Worm (Caenorhabditis elegans) whole organism, mixed stage, embryonic: ENCODE results near the gene C35D10.17.

Experiments
- M03D4.4 ChIP-seq: sonication (generic microtip); optimal IDR thresholded peaks from 2 replicates; lab custom pipeline; 2017; ENCODE audit warnings: mild to moderate bottlenecking, missing genetic modification characterization, missing compliant biosample characterization
- bed-3 ChIP-seq: fragments of 200-800 bp; sonication (Bioruptor generic); optimal IDR thresholded peaks from 3 replicates; lab custom pipeline; 2018; ENCODE audit warnings: mild to moderate bottlenecking, missing genetic modification characterization, moderate library complexity, missing compliant biosample characterization
- blmp-1 ChIP-seq: fragments of 150-350 bp; optimal IDR thresholded peaks from 2 replicates; lab custom pipeline; 2014; ENCODE audit warnings: missing biosample characterization, missing genetic modification characterization
- ceh-39 ChIP-seq: fragments of 150-350 bp; optimal IDR thresholded peaks from 2 replicates; lab custom pipeline; 2014; ENCODE audit warnings: missing biosample characterization, missing genetic modification characterization
- ceh-43 ChIP-seq: fragments of 200-800 bp; sonication (Bioruptor generic); optimal IDR thresholded peaks from 2 replicates; lab custom pipeline; 2018; ENCODE audit warnings: mild to moderate bottlenecking, missing genetic modification characterization, moderate library complexity, missing compliant biosample characterization
- ceh-83 ChIP-seq: fragments of 200-800 bp; sonication (Bioruptor generic); optimal IDR thresholded peaks from 2 replicates; lab custom pipeline; 2018; ENCODE audit warnings: mild to moderate bottlenecking, missing genetic modification characterization, missing compliant biosample characterization
- ces-1 ChIP-seq: fragments of 150-350 bp; optimal IDR thresholded peaks from 2 replicates; lab custom pipeline; 2014; ENCODE audit warnings: missing biosample characterization, missing genetic modification reagents, missing genetic modification characterization
- elt-1 ChIP-seq: sonication (generic microtip); optimal IDR thresholded peaks from 2 replicates; lab custom pipeline; 2017; ENCODE audit warnings: missing genetic modification characterization, mild to moderate bottlenecking, missing compliant biosample characterization, antibody characterized with exemption, moderate library complexity, borderline replicate concordance; ENCODE audit not compliant: insufficient read depth
- elt-3 ChIP-seq: fragments of 150-350 bp; optimal IDR thresholded peaks from 2 replicates; lab custom pipeline; 2014; ENCODE audit warnings: missing biosample characterization, missing genetic modification characterization
- flh-1 ChIP-seq: fragments of 200-800 bp; sonication (Bioruptor generic); optimal IDR thresholded peaks from 2 replicates; lab custom pipeline; 2018; ENCODE audit warnings: mild to moderate bottlenecking, missing genetic modification characterization, moderate library complexity, missing compliant biosample characterization
- ham-2 ChIP-seq: fragments of 200-800 bp; sonication (Bioruptor generic); optimal IDR thresholded peaks from 2 replicates; lab custom pipeline; 2018; ENCODE audit warnings: mild to moderate bottlenecking, missing genetic modification characterization, missing compliant biosample characterization
- lin-32 ChIP-seq: fragments of 200-800 bp; sonication (Bioruptor generic); optimal IDR thresholded peaks from 2 replicates; lab custom pipeline; 2018; ENCODE audit warnings: mild to moderate bottlenecking, missing genetic modification characterization, missing compliant biosample characterization
- lsy-2 ChIP-seq: fragments of 150-350 bp; optimal IDR thresholded peaks from 2 replicates; lab custom pipeline; 2014; ENCODE audit warnings: missing biosample characterization, missing genetic modification characterization
- mab-5 ChIP-seq: fragments of 150-350 bp; optimal IDR thresholded peaks from 2 replicates; lab custom pipeline; 2014; ENCODE audit warnings: missing biosample characterization, missing genetic modification characterization
- mep-1 ChIP-seq: fragments of 150-350 bp; optimal IDR thresholded peaks from 2 replicates; lab custom pipeline; 2017; ENCODE audit warnings: missing biosample characterization, missing genetic modification reagents, missing genetic modification characterization, inconsistent platforms
- mls-2 ChIP-seq: sonication (generic microtip); optimal IDR thresholded peaks from 2 replicates; lab custom pipeline; 2016; ENCODE audit warnings: mild to moderate bottlenecking, missing genetic modification characterization, moderate library complexity, missing compliant biosample characterization
- nhr-12 ChIP-seq: fragments of 150-350 bp; optimal IDR thresholded peaks from 2 replicates; lab custom pipeline; 2014; ENCODE audit warnings: missing biosample characterization, missing genetic modification characterization
- nhr-2 ChIP-seq: fragments of 150-350 bp; optimal IDR thresholded peaks from 2 replicates; lab custom pipeline; 2014; ENCODE audit warnings: missing biosample characterization, missing genetic modification characterization
- nhr-28 ChIP-seq: fragments of 150-350 bp; optimal IDR thresholded peaks from 2 replicates; lab custom pipeline; 2014; ENCODE audit warnings: missing biosample characterization, missing genetic modification characterization
- nhr-76 ChIP-seq: sonication (generic microtip); optimal IDR thresholded peaks from 2 replicates; lab custom pipeline; 2017; ENCODE audit warnings: missing biosample characterization, missing genetic modification characterization
- pha-4 ChIP-seq: fragments of 150-350 bp; optimal IDR thresholded peaks from 2 replicates; lab custom pipeline; 2018; ENCODE audit warnings: missing biosample characterization, missing genetic modification reagents, missing genetic modification characterization
- sem-2 ChIP-seq: fragments of 200-800 bp; sonication (Bioruptor generic); optimal IDR thresholded peaks from 2 replicates; lab custom pipeline; 2018; ENCODE audit warnings: mild to moderate bottlenecking, missing genetic modification characterization, missing compliant biosample characterization
- snpc-4 ChIP-seq: fragments of 150-350 bp; optimal IDR thresholded peaks from 2 replicates; lab custom pipeline; 2014; ENCODE audit warnings: missing biosample characterization, missing genetic modification characterization
- sptf-1 ChIP-seq: sonication (generic microtip); optimal IDR thresholded peaks from 2 replicates; lab custom pipeline; 2017; ENCODE audit warnings: mild to moderate bottlenecking, missing genetic modification characterization, moderate library complexity, missing compliant biosample characterization
- tbx-8 ChIP-seq: fragments of 200-800 bp; sonication (Bioruptor generic); optimal IDR thresholded peaks from 2 replicates; lab custom pipeline; 2018; ENCODE audit warnings: mild to moderate bottlenecking, missing genetic modification characterization, moderate library complexity, missing compliant biosample characterization
- unc-120 ChIP-seq: sonication (generic microtip); optimal IDR thresholded peaks from 2 replicates; lab custom pipeline; 2017; ENCODE audit warnings: missing genetic modification characterization, missing compliant biosample characterization; ENCODE audit not compliant: poor library complexity, severe bottlenecking
- unc-62 ChIP-seq: fragments of 150-350 bp; optimal IDR thresholded peaks from 2 replicates; lab custom pipeline; 2014; ENCODE audit warnings: missing biosample characterization, missing genetic modification reagents, missing genetic modification characterization
- zip-8 ChIP-seq: fragments of 150-350 bp; optimal IDR thresholded peaks from 2 replicates; lab custom pipeline; 2014; ENCODE audit warnings: missing biosample characterization, missing genetic modification characterization
- ztf-11 ChIP-seq: fragments of 150-350 bp; optimal IDR thresholded peaks from 2 replicates; lab custom pipeline; 2014; ENCODE audit warnings: missing biosample characterization, missing genetic modification characterization

The C35D10.17 gene

DNA sequence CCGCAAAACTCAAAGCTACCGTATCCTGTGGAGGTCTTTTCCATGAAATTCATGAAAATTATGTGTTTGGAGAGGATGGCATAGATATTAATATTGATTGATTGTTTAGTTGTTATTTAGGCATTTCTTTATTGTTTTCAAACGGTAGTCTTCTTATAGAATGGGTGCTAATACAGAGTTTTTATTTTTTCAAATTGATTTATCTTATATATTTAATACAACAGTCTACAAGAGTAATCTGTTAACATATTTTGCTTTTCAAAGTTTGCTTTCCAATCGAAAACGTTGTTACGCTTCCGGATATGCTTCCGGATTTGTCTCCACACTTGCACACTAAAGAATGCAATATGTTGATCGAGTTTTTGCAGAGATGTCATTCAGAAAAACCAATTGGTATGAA lies at the start of gene C35D10.17:
TSS of gene C35D10.17 (plus strand) at position 301 of the 400 bp plus-strand sequence.
- no peak for TF ChIP-seq snpc-4
- TF ChIP-seq mep-1 (tag; lab: Kevin White, UChicago): no peak
- TF ChIP-seq unc-62: no peak
- TF ChIP-seq sptf-1 (tag; lab: Kevin White, UChicago): no peak
- no peak for TF ChIP-seq bed-3 (GFP tag; lab: Kevin White, UChicago)
- TF ChIP-seq M03D4.4 (tag; lab: Kevin White, UChicago): no peak
- TF ChIP-seq blmp-1 (tag; lab: Kevin White, UChicago): no peak
- no peak for TF ChIP-seq ces-1 (GFP tag; lab: Kevin White, UChicago)
- no peak for TF ChIP-seq elt-3 (tag; lab: Kevin White, UChicago)
- TF ChIP-seq lin-32 (GFP tag; lab: Kevin White, UChicago): no peak
- TF ChIP-seq ham-2 (GFP tag; lab: Kevin White, UChicago): no peak
- no peak for TF ChIP-seq unc-120 (tag; lab: Kevin White, UChicago)
- TF ChIP-seq flh-1 (GFP tag; lab: Kevin White, UChicago): no peak

DNA sequence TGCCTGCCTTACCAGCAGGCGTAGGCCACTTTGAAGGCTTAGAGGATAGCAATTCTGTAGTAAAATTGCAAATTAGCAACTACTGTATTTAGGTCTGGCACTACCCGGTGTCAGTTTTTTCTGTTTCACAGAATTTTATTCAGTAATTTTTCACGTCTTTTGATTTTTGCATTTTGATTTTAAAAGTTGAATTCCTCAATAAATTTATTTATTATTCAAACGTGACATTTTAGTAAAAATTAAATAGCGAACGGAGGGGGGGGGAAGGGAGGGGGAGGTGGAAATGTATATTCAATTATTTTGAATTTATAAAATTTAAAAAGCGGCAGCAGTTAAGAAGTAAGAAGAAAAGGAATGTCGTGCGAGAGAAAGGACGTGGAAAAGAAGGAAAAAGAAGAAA lies 49.6 kb upstream of the C35D10.17 start, which contains the start of gene F26A1.4:
TSS of gene F26A1.4 (plus strand) at position 301 of the 400 bp plus-strand sequence.
- TF ChIP-seq sem-2: no peak
- no peak for TF ChIP-seq bed-3 (GFP tag; lab: Kevin White, UChicago)
- TF ChIP-seq zip-8 (tag; lab: Kevin White, UChicago): no peak
- no peak for TF ChIP-seq nhr-12 (tag; lab: Kevin White, UChicago)
- no peak for TF ChIP-seq snpc-4
- TF ChIP-seq lsy-2 (tag; lab: Kevin White, UChicago): no peak
- no peak for TF ChIP-seq M03D4.4 (tag; lab: Kevin White, UChicago)
- TF ChIP-seq sptf-1 (tag; lab: Kevin White, UChicago): no peak
- TF ChIP-seq blmp-1 (tag; lab: Kevin White, UChicago): no peak
- TF ChIP-seq tbx-8 (GFP tag; lab: Kevin White, UChicago): no peak
- TF ChIP-seq pha-4: no peak

DNA sequence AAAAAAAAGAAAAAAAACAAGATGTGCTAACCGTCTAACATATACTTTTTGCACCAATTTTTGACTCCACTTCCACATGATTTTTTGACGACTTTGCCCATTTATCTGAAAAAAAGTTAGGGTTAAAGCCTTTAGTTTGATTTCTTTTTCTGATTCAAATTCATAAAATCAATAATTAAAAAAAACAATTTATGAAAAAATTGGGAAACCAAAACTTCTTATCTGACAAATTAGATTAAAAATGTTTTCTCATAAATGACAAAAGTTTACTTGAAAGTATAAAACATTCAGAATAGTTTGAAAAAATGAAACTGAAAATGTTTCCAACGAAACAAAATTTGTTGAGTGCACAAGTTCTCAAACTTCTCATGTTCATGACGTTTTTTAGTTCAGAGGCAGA lies 47.0 kb upstream of the C35D10.17 start, which contains the start of gene F26A1.7:
TSS of gene F26A1.7 (minus strand) at position 101 of the 400 bp plus-strand sequence.
- TF ChIP-seq elt-1 (tag; lab: Kevin White, UChicago): no peak
- TF ChIP-seq snpc-4: no peak

DNA sequence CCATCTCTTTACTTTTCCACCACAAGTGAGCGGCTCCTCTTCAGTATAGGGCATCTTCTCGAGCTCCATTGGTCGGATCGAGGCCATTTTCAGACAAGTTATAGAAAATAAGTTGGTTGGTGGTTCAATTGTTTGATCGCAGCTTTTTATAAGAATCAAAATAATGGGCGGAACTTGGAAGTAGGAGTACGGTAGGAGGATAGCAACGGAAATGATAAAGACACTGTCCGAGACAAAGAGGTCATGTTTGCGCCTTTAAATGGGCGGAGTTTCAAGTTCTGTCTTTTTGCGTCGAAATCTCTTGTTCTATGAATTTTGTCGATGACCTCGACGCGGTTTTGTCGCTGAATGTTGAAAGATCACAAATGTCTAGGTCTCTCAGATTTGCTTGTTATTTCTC lies 44.7 kb upstream of the C35D10.17 start, which contains the start of gene F26A1.8:
TSS of gene F26A1.8 (minus strand) at position 101 of the 400 bp plus-strand sequence.
- no peak for TF ChIP-seq nhr-28 (tag; lab: Kevin White, UChicago)
- no peak for TF ChIP-seq flh-1 (GFP tag; lab: Kevin White, UChicago)
- TF ChIP-seq nhr-2: no peak
- no peak for TF ChIP-seq ztf-11 (tag; lab: Kevin White, UChicago)
- TF ChIP-seq blmp-1 (tag; lab: Kevin White, UChicago): no peak
- no peak for TF ChIP-seq ceh-39
- no peak for TF ChIP-seq lin-32 (GFP tag; lab: Kevin White, UChicago)
- TF ChIP-seq M03D4.4 (tag; lab: Kevin White, UChicago): no peak
- TF ChIP-seq tbx-8 (GFP tag; lab: Kevin White, UChicago): no peak
- TF ChIP-seq pha-4: no peak
- TF ChIP-seq mab-5: no peak
- no peak for TF ChIP-seq elt-3 (tag; lab: Kevin White, UChicago)
- no peak for TF ChIP-seq sem-2
- no peak for TF ChIP-seq ces-1 (GFP tag; lab: Kevin White, UChicago)
- TF ChIP-seq elt-1 (tag; lab: Kevin White, UChicago): no peak
- no peak for TF ChIP-seq ham-2 (GFP tag; lab: Kevin White, UChicago)
- no peak for TF ChIP-seq nhr-76

DNA sequence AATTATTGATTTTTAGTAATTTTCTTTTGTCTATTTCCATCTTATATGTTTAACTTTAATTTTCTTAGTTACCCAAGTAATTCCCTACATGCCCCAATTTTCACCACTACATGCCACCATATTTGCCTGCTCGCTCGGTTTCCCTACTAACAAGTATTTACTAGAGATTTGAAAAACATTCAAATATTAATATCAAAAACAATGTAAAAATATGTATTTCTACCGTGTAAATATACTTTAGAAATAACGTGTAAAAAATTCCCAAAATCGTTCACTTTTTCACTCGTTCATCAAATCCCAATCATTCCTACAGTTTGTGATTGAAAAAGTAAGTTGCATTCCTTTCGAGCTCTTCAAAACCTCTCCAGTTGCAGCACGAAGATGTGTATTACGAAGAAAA lies 40.3 kb upstream of the C35D10.17 start, which contains the start of gene F26A1.3:
TSS of gene F26A1.3 (plus strand) at position 301 of the 400 bp plus-strand sequence.
- no peak for TF ChIP-seq elt-3 (tag; lab: Kevin White, UChicago)
- TF ChIP-seq M03D4.4 (tag; lab: Kevin White, UChicago): no peak
- TF ChIP-seq ceh-83 (GFP tag; lab: Kevin White, UChicago): no peak
- no peak for TF ChIP-seq ces-1 (GFP tag; lab: Kevin White, UChicago)
- TF ChIP-seq tbx-8 (GFP tag; lab: Kevin White, UChicago): no peak
- no peak for TF ChIP-seq ceh-43 (GFP tag; lab: Kevin White, UChicago)
- no peak for TF ChIP-seq nhr-28 (tag; lab: Kevin White, UChicago)
- TF ChIP-seq bed-3 (GFP tag; lab: Kevin White, UChicago): no peak
- TF ChIP-seq mls-2 (tag; lab: Kevin White, UChicago): no peak
- no peak for TF ChIP-seq unc-120 (tag; lab: Kevin White, UChicago)
- TF ChIP-seq ham-2 (GFP tag; lab: Kevin White, UChicago): no peak
